Fruit fly (Drosophila melanogaster) whole organism, embryonic: ENCODE measurements around the gene Sgs1.

ENCODE experiments used
- Bdp1 ChIP-seq: fragments of 200-800 bp; sonication (Bioruptor generic); optimal IDR thresholded peaks from 3 replicates; lab custom pipeline; 2016; ENCODE audit warnings: missing biosample characterization, missing genetic modification characterization
- CG10543 ChIP-seq: fragments of 200-800 bp; sonication (Bioruptor generic); optimal IDR thresholded peaks from 3 replicates; lab custom pipeline; 2017; ENCODE audit warnings: missing biosample characterization, mild to moderate bottlenecking, missing genetic modification characterization, moderate library complexity
- CG11456 ChIP-seq: fragments of 200-800 bp; sonication (Bioruptor generic); IDR thresholded peaks from 3 replicates; pipeline ENCODE4 v1.3.6; 2022; ENCODE audit warnings: missing biosample characterization, missing genetic modification characterization
- CG12155 ChIP-seq: fragments of 200-800 bp; sonication (Bioruptor generic); optimal IDR thresholded peaks from 3 replicates; lab custom pipeline; 2016; ENCODE audit warnings: missing biosample characterization, missing genetic modification characterization
- CG15269 ChIP-seq: fragments of 200-800 bp; sonication (Bioruptor generic); optimal IDR thresholded peaks from 2 replicates; lab custom pipeline; 2018; ENCODE audit warnings: missing biosample characterization, mild to moderate bottlenecking, missing genetic modification characterization, moderate library complexity
- CG16813 ChIP-seq: fragments of 200-800 bp; sonication (Bioruptor generic); IDR thresholded peaks from 3 replicates; pipeline ENCODE4 v1.3.6; 2022; ENCODE audit warnings: missing biosample characterization, missing genetic modification characterization; ENCODE audit not compliant: partially characterized antibody
- CG17568 ChIP-seq: fragments of 200-800 bp; sonication (Bioruptor generic); optimal IDR thresholded peaks from 2 replicates; lab custom pipeline; 2018; ENCODE audit warnings: missing biosample characterization, mild to moderate bottlenecking, missing genetic modification characterization, moderate library complexity
- CG18262 ChIP-seq: fragments of 200-800 bp; optimal IDR thresholded peaks from 3 replicates; lab custom pipeline; 2019; ENCODE audit warnings: missing biosample characterization, mild to moderate bottlenecking, missing genetic modification characterization, moderate library complexity
- CG2202 ChIP-seq: fragments of 200-800 bp; sonication (Bioruptor generic); optimal IDR thresholded peaks from 2 replicates; lab custom pipeline; 2018; ENCODE audit warnings: missing biosample characterization, mild to moderate bottlenecking, missing genetic modification characterization
- CG2678 ChIP-seq: fragments of 200-800 bp; sonication (Bioruptor generic); optimal IDR thresholded peaks from 3 replicates; lab custom pipeline; 2019; ENCODE audit warnings: missing biosample characterization, mild to moderate bottlenecking, missing genetic modification characterization, moderate library complexity
- CG2712 ChIP-seq: fragments of 200-800 bp; optimal IDR thresholded peaks from 3 replicates; lab custom pipeline; 2019; ENCODE audit warnings: missing biosample characterization, mild to moderate bottlenecking, missing genetic modification characterization, moderate library complexity
- CG31224 ChIP-seq: fragments of 200-800 bp; sonication (Bioruptor generic); IDR thresholded peaks from 2 replicates; pipeline ENCODE4 v1.3.6; 2022; ENCODE audit warnings: missing biosample characterization, missing genetic modification characterization
- CG4707 ChIP-seq: fragments of 200-800 bp; sonication (Bioruptor generic); optimal IDR thresholded peaks from 2 replicates; lab custom pipeline; 2018; ENCODE audit warnings: missing biosample characterization, mild to moderate bottlenecking, missing genetic modification characterization, moderate library complexity
- CG4820 ChIP-seq: fragments of 200-800 bp; sonication (Bioruptor generic); optimal IDR thresholded peaks from 3 replicates; lab custom pipeline; 2016; ENCODE audit warnings: missing biosample characterization, missing genetic modification characterization
- CG6854 ChIP-seq: fragments of 200-800 bp; sonication (Bioruptor generic); optimal IDR thresholded peaks from 3 replicates; lab custom pipeline; 2017; ENCODE audit warnings: missing biosample characterization, mild to moderate bottlenecking, missing genetic modification characterization
- CG7357 ChIP-seq: fragments of 200-800 bp; sonication (Bioruptor generic); IDR thresholded peaks from 3 replicates; pipeline ENCODE4 v1.3.6; 2022; ENCODE audit warnings: missing biosample characterization, missing genetic modification characterization
- CG9817 ChIP-seq: fragments of 200-800 bp; sonication (Bioruptor generic); optimal IDR thresholded peaks from 2 replicates; lab custom pipeline; 2018; ENCODE audit warnings: missing biosample characterization, mild to moderate bottlenecking, missing genetic modification characterization, moderate library complexity
- CkIIα-i1 ChIP-seq: fragments of 200-800 bp; sonication (Bioruptor generic); IDR thresholded peaks from 2 replicates; pipeline ENCODE4 v1.3.6; 2022; ENCODE audit warnings: missing biosample characterization, missing genetic modification characterization
- Dref ChIP-seq: fragments of 200-800 bp; sonication (Bioruptor generic); IDR thresholded peaks from 2 replicates; pipeline ENCODE4 v1.3.6; 2022; ENCODE audit warnings: missing biosample characterization, missing genetic modification characterization
- Gug ChIP-seq: fragments of 200-800 bp; sonication (Bioruptor generic); IDR thresholded peaks from 4 replicates; pipeline ENCODE4 v1.3.6; 2022; ENCODE audit warnings: missing biosample characterization, missing genetic modification characterization
- NK7.1 ChIP-seq: fragments of 200-800 bp; sonication (Bioruptor generic); optimal IDR thresholded peaks from 3 replicates; lab custom pipeline; 2016; ENCODE audit warnings: missing biosample characterization, missing genetic modification characterization
- Pdp1 ChIP-seq, 2 experiments: fragments of 200-800 bp; sonication (Bioruptor generic); optimal IDR thresholded peaks; 3 replicates each; lab custom pipeline; 2016; ENCODE audit warnings: missing biosample characterization in 2 of 2, missing genetic modification characterization in 2 of 2, mild to moderate bottlenecking in 1 of 2, moderate library complexity in 1 of 2
- Poxn ChIP-seq: fragments of 200-800 bp; sonication (Bioruptor generic); IDR thresholded peaks from 2 replicates; pipeline ENCODE4 v1.3.6; 2022; ENCODE audit warnings: missing biosample characterization, missing genetic modification characterization
- TFAM ChIP-seq: fragments of 200-800 bp; sonication (Bioruptor generic); optimal IDR thresholded peaks from 2 replicates; lab custom pipeline; 2017; ENCODE audit warnings: missing biosample characterization, missing genetic modification characterization, inconsistent platforms
- Taf1 ChIP-seq: fragments of 200-800 bp; sonication (Bioruptor generic); IDR thresholded peaks from 2 replicates; pipeline ENCODE4 v1.3.6; 2022; ENCODE audit warnings: missing biosample characterization, missing genetic modification characterization
- bcd ChIP-seq: fragments of 200-800 bp; sonication (Bioruptor generic); optimal IDR thresholded peaks from 2 replicates; lab custom pipeline; 2017; ENCODE audit warnings: missing biosample characterization, mild to moderate bottlenecking, missing genetic modification characterization
- br ChIP-seq: fragments of >200 bp; optimal IDR thresholded peaks from 2 replicates; lab custom pipeline; 2017
- crol ChIP-seq: fragments of 200-800 bp; sonication (Bioruptor generic); IDR thresholded peaks from 2 replicates; pipeline ENCODE4 v1.3.6; 2022; ENCODE audit warnings: missing biosample characterization, missing genetic modification characterization
- cwo ChIP-seq: fragments of 200-800 bp; sonication (Bioruptor generic); optimal IDR thresholded peaks from 3 replicates; lab custom pipeline; 2017; ENCODE audit warnings: missing biosample characterization, missing genetic modification characterization, mild to moderate bottlenecking, moderate library complexity, missing genetic modification reagents
- dati ChIP-seq: fragments of 200-800 bp; sonication (Bioruptor generic); IDR thresholded peaks from 2 replicates; pipeline ENCODE4 v1.3.6; 2022; ENCODE audit warnings: missing biosample characterization, missing genetic modification characterization
- eve ChIP-seq, 2 experiments: fragments of >200 bp; optimal IDR thresholded peaks; 2 replicates each; lab custom pipeline; 2017; ENCODE audit warnings: missing biosample characterization in 2 of 2, missing genetic modification characterization in 2 of 2
- fd3F ChIP-seq: fragments of 200-800 bp; sonication (Bioruptor generic); optimal IDR thresholded peaks from 2 replicates; lab custom pipeline; 2018; ENCODE audit warnings: missing biosample characterization, mild to moderate bottlenecking, missing genetic modification characterization, moderate library complexity
- grau ChIP-seq: fragments of 200-800 bp; optimal IDR thresholded peaks from 3 replicates; lab custom pipeline; 2019; ENCODE audit warnings: missing biosample characterization, mild to moderate bottlenecking, missing genetic modification characterization, moderate library complexity
- hth ChIP-seq: fragments of >200 bp; optimal IDR thresholded peaks from 2 replicates; lab custom pipeline; 2017; ENCODE audit warnings: inconsistent platforms
- jigr1 ChIP-seq: fragments of 200-800 bp; sonication (Bioruptor generic); IDR thresholded peaks from 3 replicates; pipeline ENCODE4 v1.3.6; 2022; ENCODE audit warnings: missing biosample characterization, missing genetic modification characterization
- jing ChIP-seq: fragments of 200-800 bp; sonication (Bioruptor generic); optimal IDR thresholded peaks from 2 replicates; lab custom pipeline; 2018; ENCODE audit warnings: missing biosample characterization, mild to moderate bottlenecking, missing genetic modification characterization
- odd ChIP-seq: fragments of 200-800 bp; sonication (Bioruptor generic); optimal IDR thresholded peaks from 2 replicates; lab custom pipeline; 2017; ENCODE audit warnings: missing biosample characterization, mild to moderate bottlenecking, missing genetic modification characterization
- phol ChIP-seq: fragments of 200-800 bp; sonication (Bioruptor generic); optimal IDR thresholded peaks from 3 replicates; lab custom pipeline; 2018; ENCODE audit warnings: missing biosample characterization, mild to moderate bottlenecking, missing genetic modification characterization, moderate library complexity
- pum ChIP-seq: fragments of 200-800 bp; sonication (Bioruptor generic); optimal IDR thresholded peaks from 2 replicates; lab custom pipeline; 2016; ENCODE audit warnings: missing biosample characterization, missing genetic modification characterization
- rib ChIP-seq: fragments of 200-800 bp; sonication (Bioruptor generic); IDR thresholded peaks from 2 replicates; pipeline ENCODE4 v1.3.6; 2022; ENCODE audit warnings: missing biosample characterization, missing genetic modification characterization
- sens-2 ChIP-seq: fragments of 200-800 bp; sonication (Bioruptor generic); IDR thresholded peaks from 2 replicates; pipeline ENCODE4 v1.3.6; 2022; ENCODE audit warnings: missing biosample characterization, missing genetic modification characterization

Sgs1 gene

dm6 chr2L:4981278-4981966 is 44.2 kb downstream of the Sgs1 start, which contains the start of the genes CG8892 and CG34126 (continued):
- TF ChIP-seq phol (tag; lab: Kevin White, UChicago) (peak; percentile 98), CG2712 (tag; lab: Kevin White, UChicago) (peak; percentile 98), eve (GFP tag; optimal IDR thresholded peaks at IDR 0.05; lab: Kevin White, UChicago) (peak in 1 of 2 experiments; percentile 84), Pdp1 (GFP tag; optimal IDR thresholded peaks at IDR 0.05; lab: Kevin White, UChicago) (peak; percentile 95 to 98), pum (GFP tag; lab: Kevin White, UChicago) (peak; percentile 99), CG18262 (peak; percentile 97), Dref (peak; percentile 51), CkIIα-i1 (peak; percentile 83; the same call in 1 of the 2 replicates), CG31224 (peak; percentile 92), CG4820 (GFP tag; lab: Kevin White, UChicago) (peak; percentile 98), CG16813 (GFP tag; lab: Robert Waterston, UW) (peak; percentile 36; the same call in 2 of the 3 replicates), jigr1 (GFP tag; lab: Robert Waterston, UW) (peak; percentile 95), cwo (peak; percentile 94), CG4707 (GFP tag; lab: Kevin White, UChicago) (peak; percentile 80), CG10543 (GFP tag; lab: Kevin White, UChicago) (peak; percentile 98), CG2678 (tag; lab: Kevin White, UChicago) (peak; percentile 97), dati (peak; percentile 83), sens-2 (peak; percentile 77), CG7357 (GFP tag; lab: Robert Waterston, UW) (peak; percentile 92), CG15269 (tag; lab: Kevin White, UChicago) (peak; percentile 96), crol (GFP tag; lab: Robert Waterston, UW) (no peak), Bdp1 (GFP tag; lab: Kevin White, UChicago) (peak; percentile 92), rib (GFP tag; lab: Robert Waterston, UW) (peak; percentile 93), NK7.1 (GFP tag; lab: Kevin White, UChicago) (peak; percentile 82), hth (lab: Kevin White, UChicago) (no peak), CG11456 (GFP tag; lab: Robert Waterston, UW) (peak; percentile 97), fd3F (peak; percentile 95), TFAM (GFP tag; lab: Kevin White, UChicago) (peak; percentile 89), Taf1 (GFP tag; lab: Robert Waterston, UW) (peak; percentile 88), bcd (GFP tag; lab: Kevin White, UChicago) (peak; percentile 98), CG2202 (peak; percentile 91), br (lab: Kevin White, UChicago) (no peak), CG6854 (GFP tag; lab: Kevin White, UChicago) (peak; percentile 89), Gug (GFP tag; lab: Robert Waterston, UW) (peak; percentile 99), odd (GFP tag; lab: Kevin White, UChicago) (peak; percentile 90), jing (peak; percentile 95), Poxn (peak; percentile 86), CG12155 (peak; percentile 97), CG9817 (tag; lab: Kevin White, UChicago) (peak; percentile 98), grau (tag; lab: Kevin White, UChicago) (peak; percentile 96), CG17568 (GFP tag; lab: Kevin White, UChicago) (no peak)
